Fruit fly (Drosophila melanogaster) whole organism, pupa: ENCODE results near the gene CG33178.

Source experiments
- CG10348 ChIP-seq: fragments of 200-800 bp; sonication (Bioruptor generic); IDR thresholded peaks from 2 replicates; pipeline ENCODE4 v1.3.6; 2022; ENCODE audit warnings: missing biosample characterization, missing genetic modification characterization
- CG34367 ChIP-seq: fragments of 200-800 bp; sonication (Bioruptor generic); optimal IDR thresholded peaks from 2 replicates; lab custom pipeline; 2018; ENCODE audit warnings: missing biosample characterization, mild to moderate bottlenecking, missing genetic modification characterization
- CG8159 ChIP-seq: fragments of 200-800 bp; sonication (Bioruptor generic); optimal IDR thresholded peaks from 3 replicates; lab custom pipeline; 2018; ENCODE audit warnings: missing biosample characterization, mild to moderate bottlenecking, missing genetic modification characterization, moderate library complexity
- CG8301 ChIP-seq: fragments of 200-800 bp; sonication (Bioruptor generic); optimal IDR thresholded peaks from 2 replicates; lab custom pipeline; 2018; ENCODE audit warnings: missing biosample characterization, mild to moderate bottlenecking, missing genetic modification characterization
- CG9948 ChIP-seq: fragments of 200-800 bp; sonication (Bioruptor generic); optimal IDR thresholded peaks from 2 replicates; lab custom pipeline; 2018; ENCODE audit warnings: missing biosample characterization, mild to moderate bottlenecking, missing genetic modification characterization, moderate library complexity
- D1 ChIP-seq: fragments of 200-800 bp; sonication (Bioruptor generic); optimal IDR thresholded peaks from 2 replicates; lab custom pipeline; 2018; ENCODE audit warnings: missing biosample characterization, mild to moderate bottlenecking, missing genetic modification characterization, moderate library complexity
- EcR ChIP-seq: fragments of 200-800 bp; sonication (Bioruptor generic); optimal IDR thresholded peaks from 3 replicates; lab custom pipeline; 2019; ENCODE audit warnings: missing biosample characterization, missing genetic modification characterization, mild to moderate bottlenecking, moderate library complexity, missing genetic modification reagents
- Pif1A ChIP-seq: fragments of 200-800 bp; sonication (Bioruptor generic); optimal IDR thresholded peaks from 3 replicates; lab custom pipeline; 2016; ENCODE audit warnings: missing biosample characterization, missing genetic modification characterization
- fd96Ca ChIP-seq: fragments of 200-800 bp; sonication (Bioruptor generic); IDR thresholded peaks from 3 replicates; pipeline ENCODE4 v1.3.6; 2022; ENCODE audit warnings: missing biosample characterization, missing genetic modification characterization
- gl ChIP-seq: fragments of 200-800 bp; sonication (Bioruptor generic); optimal IDR thresholded peaks from 2 replicates; lab custom pipeline; 2018; ENCODE audit warnings: missing biosample characterization, mild to moderate bottlenecking, missing genetic modification characterization
- rn ChIP-seq: fragments of 200-800 bp; sonication (Bioruptor generic); IDR thresholded peaks from 2 replicates; pipeline ENCODE4 v1.3.6; 2022; ENCODE audit warnings: missing biosample characterization, missing genetic modification characterization

DNA sequence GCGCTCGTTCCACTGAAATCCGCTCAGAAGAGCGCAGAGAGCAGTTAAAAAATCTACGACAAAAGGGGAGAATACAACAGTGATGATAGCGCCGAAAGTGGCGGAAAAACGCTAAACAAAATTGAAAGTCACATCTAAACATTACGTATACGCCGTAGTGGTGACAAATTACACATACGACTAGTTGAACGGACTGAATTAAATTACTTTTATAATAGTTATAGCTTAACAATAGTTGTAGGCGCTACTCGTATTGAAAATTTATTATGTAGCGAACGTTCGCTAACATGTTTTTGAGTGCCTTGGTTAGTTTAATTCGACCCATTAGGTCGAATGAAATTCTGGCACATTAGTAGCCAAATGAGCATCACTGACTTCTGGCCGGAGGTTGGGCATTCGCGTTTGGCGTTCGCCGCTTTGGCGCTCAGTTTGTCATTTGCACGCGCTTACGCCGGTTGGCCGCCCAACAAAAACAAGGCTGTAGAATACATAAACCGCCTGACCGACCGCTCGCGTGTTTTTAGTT lies 38.9 kb upstream of the CG33178 start, which contains the start of gene CG5541:
- TF ChIP-seq CG10348 (GFP tag; lab: Robert Waterston, UW) (no peak), CG8159 (tag; lab: Kevin White, UChicago) (peak; percentile 40), CG9948 (tag; lab: Kevin White, UChicago) (no peak), rn (no peak), CG34367 (tag; lab: Kevin White, UChicago) (no peak), fd96Ca (GFP tag; lab: Robert Waterston, UW) (0 out of 3 replicates have a peak, but pooled peaks have one; percentile 4), Pif1A (GFP tag; lab: Kevin White, UChicago) (peak; percentile 48), CG8301 (tag; lab: Kevin White, UChicago) (no peak), D1 (tag; lab: Kevin White, UChicago) (no peak), EcR (GFP tag; lab: Kevin White, UChicago) (no peak), gl (tag; lab: Kevin White, UChicago) (no peak)
